Fruit fly (Drosophila melanogaster) whole organism, pupa: ENCODE data around the gene CG31220.

Experiments
- CG13204 ChIP-seq: fragments of 200-800 bp; sonication (Bioruptor generic); optimal IDR thresholded peaks from 2 replicates; lab custom pipeline; 2018; ENCODE audit warnings: missing biosample characterization, mild to moderate bottlenecking, missing genetic modification characterization, moderate library complexity
- CG17806 ChIP-seq: fragments of 200-800 bp; sonication (Bioruptor generic); optimal IDR thresholded peaks from 2 replicates; lab custom pipeline; 2018; ENCODE audit warnings: missing biosample characterization, mild to moderate bottlenecking, missing genetic modification characterization, moderate library complexity
- CG8301 ChIP-seq: fragments of 200-800 bp; sonication (Bioruptor generic); optimal IDR thresholded peaks from 2 replicates; lab custom pipeline; 2018; ENCODE audit warnings: missing biosample characterization, mild to moderate bottlenecking, missing genetic modification characterization
- Pif1A ChIP-seq: fragments of 200-800 bp; sonication (Bioruptor generic); optimal IDR thresholded peaks from 3 replicates; lab custom pipeline; 2016; ENCODE audit warnings: missing biosample characterization, missing genetic modification characterization
- gl ChIP-seq: fragments of 200-800 bp; sonication (Bioruptor generic); optimal IDR thresholded peaks from 2 replicates; lab custom pipeline; 2018; ENCODE audit warnings: missing biosample characterization, mild to moderate bottlenecking, missing genetic modification characterization

- TF ChIP-seq Pif1A (GFP tag; lab: Kevin White, UChicago) (no peak), CG8301 (tag; lab: Kevin White, UChicago) (no peak), gl (no peak), CG13204 (no peak), CG17806 (tag; lab: Kevin White, UChicago) (no peak)
Measured at dm6 chr3R:19602996-19603395, 45.3 kb upstream of the CG31220 start, which contains the start of gene CG7342.
